Worm (Caenorhabditis elegans) whole organism, L1 larva: ENCODE measurements around the gene abt-4.

Experiments used
- ceh-88 ChIP-seq: fragments of 200-800 bp; sonication (Bioruptor generic); IDR thresholded peaks from 2 replicates; pipeline ENCODE4 v1.3.6; 2022; ENCODE audit warnings: missing genetic modification characterization, missing compliant biosample characterization
- dsc-1 ChIP-seq: sonication (generic microtip); optimal IDR thresholded peaks from 2 replicates; lab custom pipeline; 2016; ENCODE audit warnings: mild to moderate bottlenecking, missing genetic modification characterization, missing compliant biosample characterization
- ets-5 ChIP-seq: fragments of 200-800 bp; sonication (Bioruptor generic); IDR thresholded peaks from 2 replicates; pipeline ENCODE4 v1.3.6; 2022; ENCODE audit warnings: missing genetic modification characterization, missing compliant biosample characterization
- fkh-10 ChIP-seq: sonication (generic microtip); optimal IDR thresholded peaks from 2 replicates; lab custom pipeline; 2017; ENCODE audit warnings: missing biosample characterization, missing genetic modification reagents, missing genetic modification characterization
- grh-1 ChIP-seq: fragments of 200-800 bp; sonication (Bioruptor generic); IDR thresholded peaks from 2 replicates; pipeline ENCODE4 v1.3.6; 2022; ENCODE audit warnings: missing genetic modification reagents, missing genetic modification characterization, missing compliant biosample characterization
- mab-9 ChIP-seq: fragments of 200-800 bp; sonication (Bioruptor generic); IDR thresholded peaks from 2 replicates; pipeline ENCODE4 v1.3.6; 2022; ENCODE audit warnings: missing genetic modification reagents, missing genetic modification characterization, missing compliant biosample characterization
- nhr-237 ChIP-seq: fragments of 150-350 bp; optimal IDR thresholded peaks from 2 replicates; lab custom pipeline; 2014; ENCODE audit warnings: missing biosample characterization, missing genetic modification characterization
- nhr-90 ChIP-seq: sonication (generic microtip); optimal IDR thresholded peaks from 2 replicates; lab custom pipeline; 2016; ENCODE audit warnings: mild to moderate bottlenecking, missing genetic modification characterization, missing compliant biosample characterization; ENCODE audit not compliant: poor library complexity
- pag-3 ChIP-seq: sonication (generic microtip); optimal IDR thresholded peaks from 2 replicates; lab custom pipeline; 2017; ENCODE audit warnings: missing genetic modification characterization, mild to moderate bottlenecking, missing compliant biosample characterization, antibody characterized with exemption, borderline replicate concordance; ENCODE audit not compliant: insufficient read depth
- snpc-4 ChIP-seq: fragments of 150-350 bp; optimal IDR thresholded peaks from 2 replicates; lab custom pipeline; 2014; ENCODE audit warnings: missing biosample characterization, missing genetic modification characterization
- unc-62 ChIP-seq: fragments of 150-350 bp; optimal IDR thresholded peaks from 2 replicates; lab custom pipeline; 2014; ENCODE audit warnings: missing biosample characterization, missing genetic modification reagents, missing genetic modification characterization

ce11 chrV:330625-331024, at the start of gene abt-4:
- no peak for TF ChIP-seq nhr-237 (tag; lab: Kevin White, UChicago)
- no peak for TF ChIP-seq nhr-90 (tag; lab: Kevin White, UChicago)
- no peak for TF ChIP-seq snpc-4 (tag; lab: Kevin White, UChicago)
- no peak for TF ChIP-seq pag-3
- no peak for TF ChIP-seq unc-62 (GFP tag; lab: Kevin White, UChicago)
- no peak for TF ChIP-seq fkh-10 (GFP tag; lab: Kevin White, UChicago)
- no peak for TF ChIP-seq ets-5
- TF ChIP-seq ceh-88 (GFP tag; lab: Robert Waterston, UW), result no peak
- no peak for TF ChIP-seq mab-9 (GFP tag; lab: Robert Waterston, UW)
- no peak for TF ChIP-seq dsc-1 (tag; lab: Kevin White, UChicago)
- TF ChIP-seq grh-1 (GFP tag; lab: Robert Waterston, UW), result no peak
